Worm (Caenorhabditis elegans): ENCODE data around the gene K10B4.3.

K10B4.3 gene

DNA sequence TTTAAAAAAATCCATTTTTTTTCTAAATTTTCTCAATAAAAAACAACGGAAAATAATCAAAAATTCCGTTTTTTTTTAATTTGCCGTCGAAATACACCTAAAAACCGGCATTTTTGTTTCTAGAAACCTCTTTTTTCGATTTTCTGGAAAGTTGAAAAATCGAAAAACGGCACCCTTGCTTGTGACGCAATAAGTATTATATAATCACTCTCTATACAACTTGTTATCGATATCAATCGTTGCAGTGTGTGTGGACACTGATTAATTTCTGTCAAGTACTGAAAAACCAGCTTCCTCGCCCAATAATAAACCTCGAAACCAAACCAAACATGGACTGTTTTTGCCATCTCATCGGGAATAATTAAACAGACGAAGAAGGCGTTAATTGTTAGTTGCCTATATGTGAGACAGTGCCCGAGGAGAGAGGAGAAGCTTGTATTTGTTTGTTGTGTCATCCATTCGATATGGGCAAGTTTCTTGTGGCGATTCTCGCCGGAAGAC is 36.0 kb upstream of the K10B4.3 start:
- TF ChIP-seq sem-4 (tag; optimal IDR thresholded peaks at IDR 0.05) (no peak), ZK546.5 (tag; optimal IDR thresholded peaks at IDR 0.05) (no peak), ztf-4 (tag; optimal IDR thresholded peaks at IDR 0.05) (no peak), aly-2 (tag; optimal IDR thresholded peaks at IDR 0.05) (no peak), nhr-6 (tag; optimal IDR thresholded peaks at IDR 0.05) (no peak), dmd-4 (tag; optimal IDR thresholded peaks at IDR 0.05) (no peak), Y55F3AM.14 (GFP tag; optimal IDR thresholded peaks at IDR 0.05) (no peak), nhr-12 (tag; optimal IDR thresholded peaks at IDR 0.05) (no peak), mdl-1 (tag; optimal IDR thresholded peaks at IDR 0.05) (no peak), alr-1 (tag; optimal IDR thresholded peaks at IDR 0.05) (no peak), nhr-10 (tag; optimal IDR thresholded peaks at IDR 0.05) (no peak), sma-3 (GFP tag; optimal IDR thresholded peaks at IDR 0.05) (no peak), egl-27 (tag; optimal IDR thresholded peaks at IDR 0.05) (no peak), lin-39 (tag; optimal IDR thresholded peaks at IDR 0.05) (no peak)

DNA sequence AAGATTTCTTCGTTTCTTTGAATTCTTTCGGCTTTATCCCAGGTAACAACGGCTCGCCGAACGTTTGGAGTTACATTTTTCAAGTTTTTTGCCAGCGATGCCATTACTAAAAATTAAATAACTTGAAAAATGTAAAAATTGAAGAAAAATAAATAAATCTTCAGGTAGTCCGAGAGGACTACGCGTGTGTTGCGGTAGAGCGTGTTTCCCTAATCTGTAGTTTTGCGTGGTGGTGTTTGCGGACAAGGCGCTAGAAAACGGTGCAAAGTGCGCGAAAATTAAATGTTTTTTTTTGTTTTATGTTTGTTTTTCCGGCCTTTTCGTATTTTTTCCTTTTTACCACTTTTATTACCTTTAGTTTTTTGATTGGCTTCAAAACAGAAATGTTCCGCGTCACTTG is 34.9 kb upstream of the K10B4.3 start, which contains the start of gene mrpl-28:
Gene mrpl-28 (minus strand): TSS at position 106 of the 400 bp plus-strand sequence.
- peak; percentile 64 for TF ChIP-seq zag-1 (tag; optimal IDR thresholded peaks at IDR 0.05)
- TF ChIP-seq mdl-1 (tag; optimal IDR thresholded peaks at IDR 0.05): peak in 1 of 2 experiments; percentile 26
- TF ChIP-seq elt-3 (tag; optimal IDR thresholded peaks at IDR 0.05): no peak
- TF ChIP-seq unc-62 (GFP tag; optimal IDR thresholded peaks at IDR 0.05): peak; percentile 64
- peak; percentile 79 for TF ChIP-seq ceh-82 (tag; optimal IDR thresholded peaks at IDR 0.05)
- TF ChIP-seq sma-3 (GFP tag; optimal IDR thresholded peaks at IDR 0.05): peak; percentile 95
- TF ChIP-seq blmp-1 (tag; optimal IDR thresholded peaks at IDR 0.05; ENCODE audit: insufficient read depth): peak; percentile 76
- TF ChIP-seq nhr-77 (tag; optimal IDR thresholded peaks at IDR 0.05): peak; percentile 29
- peak; percentile 91 for TF ChIP-seq nhr-21 (tag; optimal IDR thresholded peaks at IDR 0.05)
- no peak for TF ChIP-seq unc-39 (tag; optimal IDR thresholded peaks at IDR 0.05)
- no peak for TF ChIP-seq ceh-16 (tag; optimal IDR thresholded peaks at IDR 0.05)
- no peak for TF ChIP-seq nhr-23 (tag; optimal IDR thresholded peaks at IDR 0.05)
- peak; percentile 86 for TF ChIP-seq ztf-4 (tag; optimal IDR thresholded peaks at IDR 0.05)
- TF ChIP-seq ZK546.5 (tag; optimal IDR thresholded peaks at IDR 0.05): peak; percentile 55
- peak; percentile 93 for TF ChIP-seq F13H6.1 (tag; optimal IDR thresholded peaks at IDR 0.05)
- no peak for TF ChIP-seq mbf-1 (tag; optimal IDR thresholded peaks at IDR 0.05)
- TF ChIP-seq peb-1 (tag; optimal IDR thresholded peaks at IDR 0.05): no peak
- TF ChIP-seq nhr-12 (tag; optimal IDR thresholded peaks at IDR 0.05): no peak
- peak; percentile 73 for TF ChIP-seq R02D3.7 (tag; optimal IDR thresholded peaks at IDR 0.05)
- TF ChIP-seq alr-1 (tag; optimal IDR thresholded peaks at IDR 0.05): no peak
- TF ChIP-seq lin-13 (GFP tag; optimal IDR thresholded peaks at IDR 0.05): peak; percentile 95
- peak; percentile 90 for TF ChIP-seq nhr-6 (tag; optimal IDR thresholded peaks at IDR 0.05)
- no peak for TF ChIP-seq skn-1 (tag; optimal IDR thresholded peaks at IDR 0.05)
- peak; percentile 97 for TF ChIP-seq gmeb-1 (tag; optimal IDR thresholded peaks at IDR 0.05)
- no peak for TF ChIP-seq nhr-11 (tag; optimal IDR thresholded peaks at IDR 0.05)
- TF ChIP-seq Y55F3AM.14 (GFP tag; optimal IDR thresholded peaks at IDR 0.05): peak; percentile 60
- peak; percentile 78 for TF ChIP-seq fos-1 (tag; optimal IDR thresholded peaks at IDR 0.05)
- peak; percentile 81 for TF ChIP-seq snpc-4 (tag; optimal IDR thresholded peaks at IDR 0.05)
- TF ChIP-seq ztf-11 (tag; optimal IDR thresholded peaks at IDR 0.05): no peak
- peak; percentile 86 for TF ChIP-seq sem-4 (tag; optimal IDR thresholded peaks at IDR 0.05)
- peak; percentile 95 for TF ChIP-seq C34F6.9 (tag; optimal IDR thresholded peaks at IDR 0.05)
- TF ChIP-seq ztf-1 (GFP tag; conservative IDR thresholded peaks at IDR 0.05): no peak
- TF ChIP-seq crh-2 (tag; optimal IDR thresholded peaks at IDR 0.05): peak; percentile 95
- peak; percentile 57 for TF ChIP-seq ama-1 (optimal IDR thresholded peaks at IDR 0.05)
- no peak for TF ChIP-seq aly-2 (tag; optimal IDR thresholded peaks at IDR 0.05)
- peak; percentile 96 for TF ChIP-seq lin-11 (tag; optimal IDR thresholded peaks at IDR 0.05)
- no peak for TF ChIP-seq lin-39 (tag; optimal IDR thresholded peaks at IDR 0.05)
- TF ChIP-seq lsy-2 (tag; optimal IDR thresholded peaks at IDR 0.05): peak; percentile 90 to 95
- peak; percentile 66 for TF ChIP-seq nhr-10 (tag; optimal IDR thresholded peaks at IDR 0.05)
- TF ChIP-seq unc-55 (GFP tag; optimal IDR thresholded peaks at IDR 0.05): peak; percentile 98
- peak; percentile 92 for TF ChIP-seq egl-27 (tag; optimal IDR thresholded peaks at IDR 0.05)
- TF ChIP-seq nhr-25 (tag; optimal IDR thresholded peaks at IDR 0.05): peak; percentile 90
- TF ChIP-seq dmd-4 (tag; optimal IDR thresholded peaks at IDR 0.05): no peak
- peak; percentile 85 for TF ChIP-seq nhr-129 (tag; optimal IDR thresholded peaks at IDR 0.05)
- no peak for TF ChIP-seq elt-1 (tag; optimal IDR thresholded peaks at IDR 0.05)
- TF ChIP-seq nhr-237 (tag; optimal IDR thresholded peaks at IDR 0.05): peak; percentile 52
- peak; percentile 95 for TF ChIP-seq mab-5 (tag; optimal IDR thresholded peaks at IDR 0.05)
- peak; percentile 95 for TF ChIP-seq sma-9 (GFP tag; optimal IDR thresholded peaks at IDR 0.05)
- TF ChIP-seq sma-9 (tag; optimal IDR thresholded peaks at IDR 0.05): no peak
